Fruit fly (Drosophila melanogaster): ENCODE measurements around the gene CG32333.
A peak's percentile ranks its signal among the peaks of the same experiment; 100 is the strongest.

Gene CG32333

DNA sequence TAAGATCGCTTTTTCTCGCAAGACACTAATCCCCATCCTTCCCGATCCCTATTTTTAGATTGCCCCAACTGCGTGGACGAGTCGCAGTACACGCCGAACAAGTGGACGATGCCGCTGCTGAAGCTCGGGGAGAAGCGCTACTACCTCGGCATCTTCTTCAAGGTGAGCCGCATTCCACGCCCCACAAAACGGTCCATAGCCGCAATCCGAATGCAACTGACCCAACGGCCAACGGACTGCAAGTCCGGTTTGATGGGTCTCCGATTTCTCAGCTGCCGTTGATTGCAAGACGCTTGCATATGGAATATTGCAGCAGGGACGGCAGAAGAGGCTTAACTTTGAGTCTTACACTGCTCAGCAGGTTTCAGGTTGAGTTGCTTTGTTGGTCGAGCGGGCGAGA is 6.7 kb upstream of the CG32333 start:
- no peak for TF ChIP-seq noc (tag; optimal IDR thresholded peaks at IDR 0.05)

DNA sequence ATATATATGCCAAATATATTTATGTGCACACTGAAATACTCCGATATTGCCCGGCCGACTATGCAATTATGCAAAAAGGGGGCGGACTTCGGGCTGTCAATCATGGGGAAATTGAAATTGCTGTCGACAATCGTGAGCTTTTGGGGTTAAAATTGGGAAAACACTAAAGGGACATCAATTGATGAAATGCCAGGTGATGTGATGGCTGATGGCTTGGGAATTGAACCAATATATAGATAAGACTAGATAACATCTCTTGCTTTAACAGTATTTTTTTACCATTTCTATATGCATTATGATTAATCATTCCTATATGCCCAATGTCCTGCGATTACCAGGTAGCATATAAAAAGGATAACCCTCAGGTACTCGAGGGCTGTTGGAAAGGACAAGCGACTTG is 2.2 kb downstream of the CG32333 start:
- no peak for TF ChIP-seq noc (tag; optimal IDR thresholded peaks at IDR 0.05)

DNA sequence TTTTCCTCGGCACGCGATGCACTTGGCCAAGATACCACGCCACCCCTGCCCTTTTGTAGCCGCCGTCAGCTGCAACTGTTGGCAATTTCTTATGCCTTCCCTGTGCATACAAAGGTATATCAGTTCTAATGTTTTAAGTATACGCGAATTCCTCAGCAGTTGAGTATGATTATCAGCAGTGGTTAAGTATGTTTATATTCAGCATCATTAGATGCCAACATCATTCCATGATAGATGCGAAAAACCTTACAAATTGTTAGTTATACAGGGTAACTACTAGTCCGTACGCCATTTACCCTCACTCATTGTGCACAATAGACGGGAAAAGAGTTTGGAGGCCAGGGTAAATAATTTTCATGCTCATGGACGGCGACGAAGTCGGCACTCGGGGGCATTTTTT is 3.9 kb downstream of the CG32333 start:
- no peak for TF ChIP-seq noc (tag; optimal IDR thresholded peaks at IDR 0.05)

DNA sequence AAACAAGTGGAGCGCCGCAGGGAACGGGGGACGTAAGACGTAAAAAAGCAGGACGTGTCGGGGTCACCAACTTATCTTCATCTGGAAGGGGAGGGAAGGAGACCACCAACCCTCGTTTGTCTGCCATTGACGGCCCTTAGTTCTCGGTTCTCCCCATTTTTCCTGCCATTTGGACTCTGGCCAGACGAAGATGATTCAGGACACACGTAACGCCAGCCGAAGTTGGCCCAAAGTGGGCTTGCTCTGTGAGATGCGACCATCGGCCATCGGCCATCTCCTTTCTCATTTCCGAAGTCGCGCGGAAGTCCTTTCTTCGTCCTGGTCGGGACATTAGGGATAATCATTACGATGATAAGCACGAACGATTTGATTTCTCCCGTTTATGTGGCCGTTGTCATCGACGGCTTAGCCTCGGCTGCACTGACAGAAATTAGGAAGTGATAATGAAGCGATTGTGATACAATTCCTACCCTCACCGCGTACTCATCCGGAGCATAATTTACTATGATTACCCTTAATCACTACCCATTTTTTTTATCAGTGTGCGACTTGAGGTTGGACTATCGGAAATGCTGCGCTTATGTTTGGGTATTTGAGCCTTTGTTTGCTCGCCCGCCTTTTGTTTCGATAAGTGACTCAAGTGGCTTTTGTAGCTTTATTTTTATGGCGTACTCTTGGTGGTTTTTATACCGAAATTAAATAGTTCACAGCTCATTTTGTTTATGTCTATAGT is 5.3 kb downstream of the CG32333 start:
- no peak for TF ChIP-seq noc (tag; optimal IDR thresholded peaks at IDR 0.05)

DNA sequence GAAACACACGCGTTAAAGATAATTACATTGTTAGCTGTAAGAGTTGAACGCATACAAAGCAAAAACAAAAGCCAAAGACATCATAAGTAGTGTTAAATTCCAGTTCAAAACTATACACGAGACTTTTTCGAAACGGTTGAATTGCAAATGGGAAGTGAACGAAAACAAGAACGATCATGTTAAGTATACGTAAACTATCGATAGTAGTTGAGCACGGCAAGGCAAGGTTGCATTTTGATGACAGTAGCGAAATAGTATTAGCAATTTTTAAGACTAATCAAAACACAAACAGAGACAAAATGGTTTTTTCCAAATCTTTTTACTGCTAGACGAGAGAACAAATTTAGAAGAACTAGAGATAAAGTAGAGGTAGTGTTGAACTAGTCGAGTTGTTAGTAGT is 19.1 kb downstream of the CG32333 start:
- no peak for TF ChIP-seq noc (tag; optimal IDR thresholded peaks at IDR 0.05)

DNA sequence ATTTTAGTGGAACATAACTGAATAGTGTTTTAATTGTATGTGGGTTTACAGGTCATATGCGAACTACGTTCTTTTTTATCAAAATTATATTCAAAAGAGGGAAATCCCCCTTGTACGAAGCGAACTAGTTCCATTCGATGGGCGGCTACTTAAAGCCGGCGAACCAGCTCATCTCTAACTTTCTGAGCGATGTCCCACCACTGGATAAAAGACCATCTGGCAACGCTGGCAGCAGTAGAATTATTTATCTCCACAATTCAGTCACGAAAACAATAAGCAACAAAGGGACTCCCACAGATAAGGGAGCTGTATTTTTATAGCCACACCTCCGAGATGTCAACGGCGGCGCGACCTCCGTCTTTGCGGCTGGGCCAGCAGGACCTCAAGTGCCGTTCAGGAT is 19.9 kb downstream of the CG32333 start, which contains the start of gene Rabex-5:
TSS of gene Rabex-5 (plus strand) at position 221 of the 400 bp plus-strand sequence.
- TF ChIP-seq noc (tag; optimal IDR thresholded peaks at IDR 0.05), result no peak

DNA sequence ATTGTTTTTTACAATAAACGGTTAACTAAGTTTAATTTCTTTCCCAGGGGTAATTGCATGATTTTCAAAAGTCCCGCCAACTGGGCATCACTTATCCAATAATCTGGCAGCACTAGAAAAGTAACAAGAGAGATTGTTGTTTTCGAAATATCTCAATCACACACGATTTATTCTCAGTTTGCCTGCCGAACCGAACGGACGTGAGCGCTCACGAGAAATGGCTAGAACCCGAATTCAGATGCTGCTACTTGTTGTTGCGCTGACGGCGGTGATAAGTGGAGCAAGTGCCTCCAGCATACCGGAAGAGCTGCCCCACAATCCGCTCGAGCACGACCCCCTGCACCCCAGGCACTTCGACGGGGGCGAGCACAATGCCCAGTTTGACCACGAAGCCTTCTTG is 22.8 kb downstream of the CG32333 start, which contains the start of gene scf:
TSS of gene scf (plus strand) at position 164 of the 400 bp plus-strand sequence.
- no peak for TF ChIP-seq noc (tag; optimal IDR thresholded peaks at IDR 0.05)

DNA sequence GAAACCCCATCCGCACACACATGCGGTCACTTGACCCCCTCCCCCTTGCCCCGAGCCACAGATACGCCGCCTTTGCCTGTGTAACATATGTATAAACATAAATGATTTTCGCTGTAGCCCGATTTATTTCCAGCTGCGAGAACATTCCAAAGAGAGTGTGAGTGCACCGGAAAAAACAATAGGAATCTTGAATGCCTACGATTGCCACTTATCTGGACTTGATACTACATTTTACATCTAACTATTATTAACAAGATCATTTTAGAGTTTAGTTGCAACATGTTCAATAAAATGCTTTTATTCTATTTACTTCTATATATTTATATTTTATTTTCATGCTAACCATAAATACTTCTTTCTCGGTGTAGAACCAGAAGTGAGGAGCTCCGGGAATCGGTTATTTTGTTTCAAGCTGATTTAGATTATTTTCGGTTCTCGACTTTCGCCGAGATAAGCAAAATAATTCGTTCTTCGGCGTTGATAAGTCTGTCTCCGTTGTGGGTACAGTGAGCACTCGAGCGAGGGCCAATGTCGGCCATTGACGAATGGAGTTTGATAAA is 24.4 kb downstream of the CG32333 start:
- TF ChIP-seq noc (tag; optimal IDR thresholded peaks at IDR 0.05), result peak; percentile 95

DNA sequence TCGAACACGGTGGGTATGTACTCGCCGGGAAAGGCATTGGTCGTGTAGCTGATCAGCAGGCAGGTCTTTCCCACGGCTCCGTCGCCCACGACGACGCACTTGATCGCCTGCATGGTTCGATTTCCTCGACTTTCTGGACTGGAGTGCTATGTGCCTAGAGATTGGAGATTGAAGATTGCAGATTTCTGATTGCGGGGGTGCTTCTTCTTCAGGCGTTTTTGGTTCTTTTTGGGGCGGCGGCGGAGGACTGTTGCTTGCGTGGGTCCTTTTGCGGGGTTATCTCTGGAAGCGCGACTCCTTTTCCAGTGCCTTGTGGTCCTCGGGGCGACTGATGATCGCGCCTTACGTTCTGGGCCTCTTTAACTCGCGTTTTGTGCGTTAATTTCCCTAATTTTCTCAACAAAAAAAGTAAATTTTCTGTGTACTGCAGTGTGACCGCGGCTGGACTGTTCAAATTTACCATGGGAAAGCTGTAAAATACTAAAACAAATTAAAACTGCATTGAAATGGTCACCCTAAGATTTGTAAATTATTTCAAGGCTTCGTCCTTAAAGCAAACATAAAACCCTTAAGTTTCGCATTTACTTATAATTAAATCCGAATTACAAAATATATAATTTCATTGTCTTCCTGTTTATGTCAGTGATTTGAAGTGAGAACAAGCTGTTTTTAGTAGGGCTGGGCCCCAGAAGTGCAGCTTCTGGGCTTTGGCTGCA is 26.6 kb downstream of the CG32333 start, which contains the start of the genes Rac1 and Acat2:
TSS of gene Rac1 (minus strand) at position 450 of the 716 bp plus-strand sequence.
TSS of gene Acat2 (plus strand) at position 711 of the 716 bp plus-strand sequence.
- TF ChIP-seq noc (tag; optimal IDR thresholded peaks at IDR 0.05), result no peak

DNA sequence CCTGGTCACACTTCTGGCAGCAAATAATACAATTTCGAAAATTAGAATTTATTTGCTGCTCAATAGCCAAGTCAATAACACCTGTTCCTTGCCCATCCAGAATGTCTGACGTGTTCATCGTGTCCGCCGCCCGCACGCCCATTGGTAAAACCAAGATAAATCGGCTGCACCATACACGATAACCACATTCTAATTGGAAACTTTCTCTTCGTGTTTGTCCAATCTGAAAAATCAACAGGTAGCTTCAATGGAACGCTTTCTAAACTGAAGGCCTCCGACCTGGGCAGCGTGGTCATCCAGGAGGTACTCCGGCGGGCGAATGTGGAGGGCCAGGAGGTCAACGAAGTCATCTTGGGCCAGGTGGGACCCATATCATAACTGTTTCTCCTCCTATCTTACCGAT is 27.2 kb downstream of the CG32333 start:
- TF ChIP-seq noc (tag; optimal IDR thresholded peaks at IDR 0.05), result no peak

DNA sequence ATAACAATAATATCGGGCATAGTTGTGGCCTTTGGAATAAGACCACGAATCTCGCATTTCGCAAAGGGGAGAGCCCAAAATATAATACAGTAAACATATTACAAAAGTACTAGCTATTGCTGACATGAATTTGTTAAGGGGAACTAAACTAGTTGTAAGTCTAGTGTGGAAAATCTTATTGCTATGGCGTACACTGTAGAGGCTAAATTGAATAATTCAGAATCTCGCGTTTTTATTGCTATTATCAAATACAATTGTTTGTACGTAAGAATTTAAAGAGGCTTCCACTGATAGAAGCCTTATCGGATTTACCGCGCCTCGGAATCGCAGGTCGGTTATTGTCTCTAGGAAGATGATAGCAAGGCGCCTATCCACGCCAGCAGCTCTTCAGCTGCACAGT is 29.6 kb downstream of the CG32333 start:
- TF ChIP-seq noc (tag; optimal IDR thresholded peaks at IDR 0.05), result peak; percentile 73

DNA sequence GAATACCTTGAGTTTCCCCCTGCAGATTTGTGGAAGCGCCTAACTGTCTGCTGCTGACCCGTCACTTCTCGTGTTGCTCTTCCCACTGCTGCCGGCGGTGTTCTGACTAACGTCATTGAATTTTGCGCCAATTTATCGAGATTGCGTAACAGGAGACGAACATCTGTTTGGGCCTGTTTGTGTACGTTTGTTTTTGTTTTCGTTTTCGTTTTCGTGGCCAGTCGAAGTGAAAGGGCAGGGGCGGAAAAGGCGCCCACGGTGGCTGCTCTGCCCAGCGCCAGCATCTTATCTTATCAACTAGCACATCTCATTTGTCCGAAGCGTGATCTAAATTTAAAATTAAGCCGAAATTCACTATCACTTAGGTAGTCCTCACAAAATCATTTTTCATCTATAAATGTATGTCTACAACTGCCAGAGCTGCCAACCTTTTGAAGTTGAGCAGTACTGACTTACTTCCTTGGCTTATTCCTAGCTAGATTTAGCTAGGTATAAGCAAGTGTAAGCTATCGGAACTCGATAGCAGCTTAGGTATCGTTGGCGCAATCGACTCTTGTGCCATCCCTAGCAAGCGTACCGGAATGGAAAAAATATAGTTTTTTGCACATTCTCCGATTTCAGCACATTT is 31.4 kb downstream of the CG32333 start, which contains the start of the genes Ctr9 and Nt5a:
TSS of gene Ctr9 (plus strand) at position 220 of the 628 bp plus-strand sequence.
TSS of gene Nt5a (minus strand) at position 414 of the 628 bp plus-strand sequence.
- TF ChIP-seq noc (tag; optimal IDR thresholded peaks at IDR 0.05), result peak; percentile 40

DNA sequence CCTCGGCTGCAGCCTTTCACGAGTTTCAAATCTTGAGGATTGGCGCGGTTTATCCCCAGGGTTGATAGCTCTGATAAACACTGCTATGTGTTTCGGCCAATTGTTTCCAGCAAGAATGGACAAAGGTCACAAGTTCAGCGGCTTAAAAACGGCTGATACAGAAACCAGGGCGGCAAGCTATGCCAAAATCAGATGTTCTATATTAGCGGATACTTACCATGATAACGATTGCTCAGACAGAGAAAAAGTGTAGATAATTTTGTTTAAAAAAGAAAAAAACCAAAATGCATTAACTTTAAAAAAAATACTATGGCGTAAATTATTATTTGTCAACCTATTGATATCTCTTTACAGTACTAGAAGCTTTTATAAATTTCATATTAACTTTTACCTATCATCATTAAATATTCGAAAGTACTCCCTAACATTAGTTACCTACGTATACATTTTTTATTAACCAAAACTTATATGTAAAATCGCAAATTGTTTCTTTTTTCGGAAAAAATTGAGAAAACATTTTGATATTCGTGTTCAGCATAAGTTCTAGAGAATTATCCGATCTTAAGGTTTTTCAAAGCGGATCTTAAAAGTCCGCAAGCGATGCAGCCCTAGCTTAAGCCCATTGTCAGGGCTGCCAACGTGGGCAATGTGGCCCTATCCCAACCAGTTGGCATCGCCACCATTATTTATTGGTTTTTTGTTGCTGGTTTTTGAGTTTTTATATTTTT is 37.4 kb downstream of the CG32333 start, which contains the start of the genes sturkopf and Herc4:
TSS of gene sturkopf (minus strand) at position 339 of the 728 bp plus-strand sequence.
TSS of gene Herc4 (plus strand) at position 658 of the 728 bp plus-strand sequence.
- TF ChIP-seq noc (tag; optimal IDR thresholded peaks at IDR 0.05), result peak; percentile 72

DNA sequence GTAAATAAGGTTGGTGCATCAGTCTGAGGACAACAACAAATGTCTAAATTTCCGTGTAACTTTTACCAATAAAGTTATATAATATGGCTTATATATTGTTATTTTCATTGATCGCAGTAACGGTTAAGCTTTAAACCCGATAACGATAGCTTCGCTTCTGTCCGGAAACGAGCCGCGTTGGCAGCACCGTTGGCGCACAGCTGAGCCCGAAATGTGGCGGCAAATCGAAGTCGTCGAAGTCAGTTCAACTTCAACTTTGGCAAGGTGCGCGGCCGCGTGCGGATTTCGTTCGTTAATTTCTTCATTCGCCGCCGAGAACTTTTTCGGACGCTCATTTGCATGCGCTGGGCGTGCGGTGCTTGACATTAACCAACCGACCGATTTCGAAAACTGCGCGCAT is 42.5 kb downstream of the CG32333 start, which contains the start of gene Myo61F:
TSS of gene Myo61F (plus strand) at position 240 of the 400 bp plus-strand sequence.
- no peak for TF ChIP-seq noc (tag; optimal IDR thresholded peaks at IDR 0.05)
